Fruit fly (Drosophila melanogaster) whole organism, embryonic: Measurements from ENCODE around the gene CG15543.
A peak's percentile ranks its signal among the peaks of the same experiment; 100 is the strongest.

Source experiments
- B-H1 ChIP-seq: fragments of 200-800 bp; sonication (Bioruptor generic); IDR thresholded peaks from 3 replicates; pipeline ENCODE4 v1.3.6; 2022; ENCODE audit warnings: missing biosample characterization, missing genetic modification characterization
- CG10366 ChIP-seq: fragments of 200-800 bp; sonication (Bioruptor generic); IDR thresholded peaks from 2 replicates; pipeline ENCODE4 v1.3.6; 2022; ENCODE audit warnings: missing biosample characterization, missing genetic modification characterization
- CG10565 ChIP-seq: fragments of 200-800 bp; sonication (Bioruptor generic); optimal IDR thresholded peaks from 3 replicates; lab custom pipeline; 2016; ENCODE audit warnings: missing biosample characterization, mild to moderate bottlenecking, missing genetic modification characterization
- CG1233 ChIP-seq: fragments of 200-800 bp; sonication (Bioruptor generic); optimal IDR thresholded peaks from 4 replicates; lab custom pipeline; 2018; ENCODE audit warnings: missing biosample characterization, mild to moderate bottlenecking, missing genetic modification characterization
- CG13296 ChIP-seq: fragments of 200-800 bp; sonication (Bioruptor generic); optimal IDR thresholded peaks from 3 replicates; lab custom pipeline; 2018; ENCODE audit warnings: missing biosample characterization, mild to moderate bottlenecking, missing genetic modification characterization
- CG13624 ChIP-seq: fragments of 200-800 bp; sonication (Bioruptor generic); optimal IDR thresholded peaks from 2 replicates; lab custom pipeline; 2016; ENCODE audit warnings: missing biosample characterization, missing genetic modification characterization
- CG15011 ChIP-seq: fragments of 200-800 bp; sonication (Bioruptor generic); optimal IDR thresholded peaks from 3 replicates; lab custom pipeline; 2018; ENCODE audit warnings: missing biosample characterization, mild to moderate bottlenecking, missing genetic modification characterization
- CG16813 ChIP-seq: fragments of 200-800 bp; sonication (Bioruptor generic); IDR thresholded peaks from 3 replicates; pipeline ENCODE4 v1.3.6; 2022; ENCODE audit warnings: missing biosample characterization, missing genetic modification characterization; ENCODE audit not compliant: partially characterized antibody
- CG17829 ChIP-seq: fragments of 200-800 bp; optimal IDR thresholded peaks from 2 replicates; lab custom pipeline; 2019; ENCODE audit warnings: missing biosample characterization, mild to moderate bottlenecking, missing genetic modification characterization, moderate library complexity
- CG18476 ChIP-seq: fragments of 200-800 bp; sonication (Bioruptor generic); optimal IDR thresholded peaks from 2 replicates; lab custom pipeline; 2016; ENCODE audit warnings: missing biosample characterization, mild to moderate bottlenecking, missing genetic modification characterization
- CG2712 ChIP-seq: fragments of 200-800 bp; optimal IDR thresholded peaks from 3 replicates; lab custom pipeline; 2019; ENCODE audit warnings: missing biosample characterization, mild to moderate bottlenecking, missing genetic modification characterization, moderate library complexity
- CG34376 ChIP-seq: fragments of 200-800 bp; sonication (Bioruptor generic); optimal IDR thresholded peaks from 2 replicates; lab custom pipeline; 2018; ENCODE audit warnings: missing biosample characterization, mild to moderate bottlenecking, missing genetic modification characterization
- CG4424 ChIP-seq: fragments of 200-800 bp; sonication (Bioruptor generic); optimal IDR thresholded peaks from 3 replicates; lab custom pipeline; 2016; ENCODE audit warnings: missing biosample characterization, missing genetic modification characterization
- CG4707 ChIP-seq: fragments of 200-800 bp; sonication (Bioruptor generic); optimal IDR thresholded peaks from 2 replicates; lab custom pipeline; 2018; ENCODE audit warnings: missing biosample characterization, mild to moderate bottlenecking, missing genetic modification characterization, moderate library complexity
- CG4820 ChIP-seq: fragments of 200-800 bp; sonication (Bioruptor generic); optimal IDR thresholded peaks from 3 replicates; lab custom pipeline; 2016; ENCODE audit warnings: missing biosample characterization, missing genetic modification characterization
- CG6272 ChIP-seq: fragments of 200-800 bp; sonication (Bioruptor generic); IDR thresholded peaks from 2 replicates; pipeline ENCODE4 v1.3.6; 2022; ENCODE audit warnings: missing biosample characterization, missing genetic modification characterization
- CG6765 ChIP-seq: fragments of 200-800 bp; sonication (Bioruptor generic); optimal IDR thresholded peaks from 3 replicates; lab custom pipeline; 2017; ENCODE audit warnings: missing biosample characterization, mild to moderate bottlenecking, missing genetic modification characterization
- CG7786 ChIP-seq: fragments of 200-800 bp; sonication (Bioruptor generic); optimal IDR thresholded peaks from 2 replicates; lab custom pipeline; 2016; ENCODE audit warnings: missing biosample characterization, missing genetic modification characterization
- CG8388 ChIP-seq: fragments of 200-800 bp; sonication (Bioruptor generic); optimal IDR thresholded peaks from 2 replicates; lab custom pipeline; 2019; ENCODE audit warnings: missing biosample characterization, mild to moderate bottlenecking, missing genetic modification characterization, moderate library complexity
- Doc2 ChIP-seq: fragments of 200-800 bp; sonication (Bioruptor generic); IDR thresholded peaks from 2 replicates; pipeline ENCODE4 v1.3.6; 2022; ENCODE audit warnings: missing biosample characterization, missing genetic modification characterization
- ERR ChIP-seq: fragments of 200-800 bp; sonication (Bioruptor generic); optimal IDR thresholded peaks from 2 replicates; lab custom pipeline; 2016; ENCODE audit warnings: missing biosample characterization, missing genetic modification characterization
- Eip74EF ChIP-seq, 2 experiments: fragments of 200-800 bp in 1 of 2; fragments of >200 bp in 1 of 2; sonication (Bioruptor generic) in 1 of 2; optimal IDR thresholded peaks; 2 replicates each; lab custom pipeline; 2017 to 2019; ENCODE audit warnings: missing biosample characterization in 2 of 2, missing genetic modification characterization in 2 of 2, mild to moderate bottlenecking in 1 of 2, moderate library complexity in 1 of 2
- Hmr ChIP-seq: fragments of 200-800 bp; sonication (Bioruptor generic); optimal IDR thresholded peaks from 3 replicates; lab custom pipeline; 2017; ENCODE audit warnings: mild to moderate bottlenecking, missing biosample characterization, missing genetic modification reagents, missing genetic modification characterization
- Jarid2 ChIP-seq: fragments of 200-800 bp; sonication (Bioruptor generic); optimal IDR thresholded peaks from 3 replicates; lab custom pipeline; 2017; ENCODE audit warnings: mild to moderate bottlenecking, missing biosample characterization, missing genetic modification reagents, missing genetic modification characterization
- Kr ChIP-seq: fragments of 200-800 bp; sonication (Bioruptor generic); optimal IDR thresholded peaks from 2 replicates; lab custom pipeline; 2017; ENCODE audit warnings: missing biosample characterization, mild to moderate bottlenecking, missing genetic modification characterization
- MTF-1 ChIP-seq: fragments of 200-800 bp; sonication (Bioruptor generic); optimal IDR thresholded peaks from 2 replicates; lab custom pipeline; 2018; ENCODE audit warnings: missing biosample characterization, mild to moderate bottlenecking, missing genetic modification characterization, borderline replicate concordance
- Mad ChIP-seq: fragments of 200-800 bp; sonication (Bioruptor generic); optimal IDR thresholded peaks from 2 replicates; lab custom pipeline; 2016; ENCODE audit warnings: missing biosample characterization, missing genetic modification characterization
- Nf-YC ChIP-seq: fragments of 200-800 bp; optimal IDR thresholded peaks from 3 replicates; lab custom pipeline; 2019; ENCODE audit warnings: missing biosample characterization, mild to moderate bottlenecking, missing genetic modification characterization, moderate library complexity
- Taf1 ChIP-seq: fragments of 200-800 bp; sonication (Bioruptor generic); IDR thresholded peaks from 2 replicates; pipeline ENCODE4 v1.3.6; 2022; ENCODE audit warnings: missing biosample characterization, missing genetic modification characterization
- Usf ChIP-seq: fragments of 200-800 bp; sonication (Bioruptor generic); optimal IDR thresholded peaks from 2 replicates; lab custom pipeline; 2017; ENCODE audit warnings: missing genotype, missing biosample characterization, missing genetic modification characterization
- al ChIP-seq: fragments of 200-800 bp; sonication (Bioruptor generic); IDR thresholded peaks from 2 replicates; pipeline ENCODE4 v1.3.6; 2022; ENCODE audit warnings: missing biosample characterization, missing genetic modification characterization
- amos ChIP-seq: fragments of 200-800 bp; sonication (Bioruptor generic); IDR thresholded peaks from 2 replicates; pipeline ENCODE4 v1.3.6; 2022; ENCODE audit warnings: missing biosample characterization, missing genetic modification characterization; ENCODE audit not compliant: partially characterized antibody
- bab2 ChIP-seq: fragments of 200-800 bp; sonication (Bioruptor generic); optimal IDR thresholded peaks from 2 replicates; lab custom pipeline; 2016; ENCODE audit warnings: missing biosample characterization, missing genetic modification characterization
- br ChIP-seq: fragments of >200 bp; optimal IDR thresholded peaks from 2 replicates; lab custom pipeline; 2017
- caup ChIP-seq: fragments of 200-800 bp; sonication (Bioruptor generic); optimal IDR thresholded peaks from 3 replicates; lab custom pipeline; 2017; ENCODE audit warnings: missing biosample characterization, mild to moderate bottlenecking, missing genetic modification characterization, moderate library complexity; ENCODE audit not compliant: severe bottlenecking
- corto ChIP-seq: fragments of 200-800 bp; sonication (Bioruptor generic); optimal IDR thresholded peaks from 2 replicates; lab custom pipeline; 2016; ENCODE audit warnings: missing biosample characterization, mild to moderate bottlenecking, missing genetic modification characterization, moderate library complexity
- crc ChIP-seq: fragments of 200-800 bp; sonication (Bioruptor generic); optimal IDR thresholded peaks from 2 replicates; lab custom pipeline; 2016; ENCODE audit warnings: missing biosample characterization, missing genetic modification characterization
- dmrt11E ChIP-seq: fragments of 200-800 bp; sonication (Bioruptor generic); optimal IDR thresholded peaks from 3 replicates; lab custom pipeline; 2018; ENCODE audit warnings: missing biosample characterization, mild to moderate bottlenecking, missing genetic modification characterization, moderate library complexity
- inv ChIP-seq: fragments of 200-800 bp; sonication (Bioruptor generic); IDR thresholded peaks from 2 replicates; pipeline ENCODE4 v1.3.6; 2022; ENCODE audit warnings: missing biosample characterization, missing genetic modification characterization; ENCODE audit not compliant: partially characterized antibody
- mirr ChIP-seq: fragments of 200-800 bp; sonication (Bioruptor generic); optimal IDR thresholded peaks from 3 replicates; lab custom pipeline; 2018; ENCODE audit warnings: missing biosample characterization, mild to moderate bottlenecking, missing genetic modification characterization
- nmo ChIP-seq: fragments of 200-800 bp; sonication (Bioruptor generic); optimal IDR thresholded peaks from 2 replicates; lab custom pipeline; 2018; ENCODE audit warnings: missing biosample characterization, mild to moderate bottlenecking, missing genetic modification characterization, moderate library complexity
- oc ChIP-seq: fragments of 200-800 bp; sonication (Bioruptor generic); optimal IDR thresholded peaks from 2 replicates; lab custom pipeline; 2018; ENCODE audit warnings: missing biosample characterization, mild to moderate bottlenecking, missing genetic modification characterization, moderate library complexity
- org-1 ChIP-seq: fragments of 200-800 bp; sonication (Bioruptor generic); optimal IDR thresholded peaks from 2 replicates; lab custom pipeline; 2017; ENCODE audit warnings: missing biosample characterization, missing genetic modification characterization
- salm ChIP-seq: fragments of 200-800 bp; sonication (Bioruptor generic); optimal IDR thresholded peaks from 2 replicates; lab custom pipeline; 2018; ENCODE audit warnings: missing biosample characterization, mild to moderate bottlenecking, missing genetic modification characterization
- sob ChIP-seq: fragments of 200-800 bp; sonication (Bioruptor generic); IDR thresholded peaks from 2 replicates; pipeline ENCODE4 v1.3.6; 2022; ENCODE audit warnings: missing biosample characterization, missing genetic modification characterization
- sqz ChIP-seq: fragments of 200-800 bp; sonication (Bioruptor generic); optimal IDR thresholded peaks from 3 replicates; lab custom pipeline; 2018; ENCODE audit warnings: missing biosample characterization, mild to moderate bottlenecking, missing genetic modification characterization
- ssp ChIP-seq: fragments of 200-800 bp; sonication (Bioruptor generic); IDR thresholded peaks from 2 replicates; pipeline ENCODE4 v1.3.6; 2022; ENCODE audit warnings: missing biosample characterization, missing genetic modification characterization
- yki ChIP-seq: fragments of >200 bp; optimal IDR thresholded peaks from 3 replicates; lab custom pipeline; 2018
- zen2 ChIP-seq: fragments of 200-800 bp; sonication (Bioruptor generic); IDR thresholded peaks from 3 replicates; pipeline ENCODE4 v1.3.6; 2022; ENCODE audit warnings: missing biosample characterization, missing genetic modification characterization; ENCODE audit not compliant: partially characterized antibody
- zf30C ChIP-seq: fragments of 200-800 bp; sonication (Bioruptor generic); optimal IDR thresholded peaks from 3 replicates; lab custom pipeline; 2018; ENCODE audit warnings: missing biosample characterization, mild to moderate bottlenecking, missing genetic modification characterization

CG15543 gene

DNA sequence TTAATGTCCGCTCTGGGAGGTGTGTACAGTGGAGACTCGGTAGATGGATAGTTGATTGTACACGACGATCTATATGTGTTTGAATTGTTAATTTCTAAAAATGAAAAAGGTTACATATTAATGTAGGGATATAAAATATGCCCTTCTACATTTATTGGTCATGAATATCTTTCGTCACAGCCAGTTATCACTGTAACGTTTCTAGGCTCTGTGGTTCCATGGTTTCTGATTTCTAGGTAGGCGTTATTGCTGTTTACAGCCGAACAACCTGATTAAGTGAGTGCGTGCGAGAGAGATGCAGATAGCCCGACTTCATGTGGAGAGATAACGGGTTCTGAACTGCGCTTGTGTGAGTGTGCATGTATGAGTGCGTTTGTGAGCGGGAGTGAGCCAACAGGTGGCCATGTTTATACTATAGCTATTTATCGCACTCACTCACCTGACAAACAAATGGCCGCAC lies 39.0 kb downstream of the CG15543 start (continued):
- TF ChIP-seq salm (tag; lab: Kevin White, UChicago) = peak; percentile 86
- TF ChIP-seq crc (GFP tag; lab: Kevin White, UChicago) = peak; percentile 91
- peak; percentile 80 for TF ChIP-seq MTF-1 (GFP tag; lab: Kevin White, UChicago)
- TF ChIP-seq ERR = peak; percentile 93
- TF ChIP-seq CG16813 (GFP tag; lab: Robert Waterston, UW) = no peak
- peak; percentile 73 for TF ChIP-seq CG4707 (GFP tag; lab: Kevin White, UChicago)
- peak; percentile 92 for TF ChIP-seq CG1233 (GFP tag; lab: Kevin White, UChicago)
- peak; percentile 93 for TF ChIP-seq CG8388 (GFP tag; lab: Kevin White, UChicago)
- TF ChIP-seq dmrt11E = peak; percentile 97
- peak; percentile 96 for TF ChIP-seq CG4820 (GFP tag; lab: Kevin White, UChicago)
- TF ChIP-seq nmo = peak; percentile 93
- TF ChIP-seq Mad (GFP tag; lab: Kevin White, UChicago) = peak; percentile 91
- no peak for TF ChIP-seq inv (GFP tag; lab: Robert Waterston, UW)
- TF ChIP-seq CG13296 (GFP tag; lab: Kevin White, UChicago) = peak; percentile 87
- TF ChIP-seq Kr = peak; percentile 28
- peak; percentile 89 for TF ChIP-seq CG6272
- peak; percentile 61 for TF ChIP-seq Jarid2
- TF ChIP-seq zen2 = no peak
- peak; percentile 88 for TF ChIP-seq B-H1 (GFP tag; lab: Robert Waterston, UW)
- peak; percentile 90 for TF ChIP-seq Usf (GFP tag; lab: Kevin White, UChicago)
- TF ChIP-seq CG10366 = peak; percentile 93
- TF ChIP-seq CG6765 = peak; percentile 66
- TF ChIP-seq Eip74EF (GFP tag; optimal IDR thresholded peaks at IDR 0.05; lab: Kevin White, UChicago) = peak in 1 of 2 experiments; percentile 76
- peak; percentile 96 for TF ChIP-seq CG17829
- TF ChIP-seq mirr (GFP tag; lab: Kevin White, UChicago) = peak; percentile 72
- TF ChIP-seq CG4424 (GFP tag; lab: Kevin White, UChicago) = peak; percentile 95
- TF ChIP-seq br (lab: Kevin White, UChicago) = no peak
- peak; percentile 97 for TF ChIP-seq CG2712 (tag; lab: Kevin White, UChicago)
- no peak for TF ChIP-seq yki
- TF ChIP-seq oc (tag; lab: Kevin White, UChicago) = peak; percentile 86
- TF ChIP-seq ssp (GFP tag; lab: Robert Waterston, UW) = peak; percentile 88
- peak; percentile 84 for TF ChIP-seq CG15011 (GFP tag; lab: Kevin White, UChicago)
- TF ChIP-seq org-1 (GFP tag; lab: Kevin White, UChicago) = peak; percentile 91
- peak; percentile 68; the same call in 1 of the 2 replicates for TF ChIP-seq Doc2 (GFP tag; lab: Robert Waterston, UW)
- TF ChIP-seq caup = peak; percentile 84
- TF ChIP-seq sob = peak; percentile 96
- peak; percentile 97 for TF ChIP-seq CG7786 (GFP tag; lab: Kevin White, UChicago)
- no peak for TF ChIP-seq zf30C (GFP tag; lab: Kevin White, UChicago)
- TF ChIP-seq CG18476 (GFP tag; lab: Kevin White, UChicago) = peak; percentile 89
- TF ChIP-seq Nf-YC = peak; percentile 96
- peak; percentile 87 for TF ChIP-seq CG34376 (GFP tag; lab: Kevin White, UChicago)
- TF ChIP-seq Taf1 (GFP tag; lab: Robert Waterston, UW) = peak; percentile 92
- TF ChIP-seq amos = no peak
- peak; percentile 86 for TF ChIP-seq CG10565 (GFP tag; lab: Kevin White, UChicago)
- peak; percentile 72 for TF ChIP-seq corto (GFP tag; lab: Kevin White, UChicago)
- peak; percentile 96 for TF ChIP-seq bab2 (GFP tag; lab: Kevin White, UChicago)
- peak; percentile 90 for TF ChIP-seq al (GFP tag; lab: Robert Waterston, UW)
- TF ChIP-seq CG13624 (GFP tag; lab: Kevin White, UChicago) = peak; percentile 95
- peak; percentile 81 for TF ChIP-seq sqz (GFP tag; lab: Kevin White, UChicago)
- TF ChIP-seq Hmr = peak; percentile 89
